Fruit fly (Drosophila melanogaster): ENCODE data around the gene CG10068.

The CG10068 gene

dm6 chr3R:7144245-7144904 lies 16.5 kb upstream of the CG10068 start, which contains the start of the genes CG14610 and CG2656 (continued):
- TF ChIP-seq Eip93F (GFP tag; optimal IDR thresholded peaks at IDR 0.05), result no peak
- TF ChIP-seq Hr4 (GFP tag; optimal IDR thresholded peaks at IDR 0.05), result peak; percentile 74
- TF ChIP-seq Blimp-1 (GFP tag; optimal IDR thresholded peaks at IDR 0.05), result no peak
- peak; percentile 43 for TF ChIP-seq CG11902 (GFP tag; optimal IDR thresholded peaks at IDR 0.05)
- peak; percentile 69 for TF ChIP-seq topi (GFP tag; optimal IDR thresholded peaks at IDR 0.05)
- no peak for TF ChIP-seq CG8119 (GFP tag; IDR thresholded peaks at IDR 0.05)
- TF ChIP-seq Sox102F (GFP tag; optimal IDR thresholded peaks at IDR 0.05), result no peak
- TF ChIP-seq esn (GFP tag; optimal IDR thresholded peaks at IDR 0.05), result peak; percentile 82
- TF ChIP-seq salr (GFP tag; optimal IDR thresholded peaks at IDR 0.05), result peak in 1 of 2 experiments; percentile 31
- peak; percentile 36 for TF ChIP-seq CG3032 (tag; optimal IDR thresholded peaks at IDR 0.05)
- no peak for TF ChIP-seq CG9139 (GFP tag; optimal IDR thresholded peaks at IDR 0.05)
- peak; percentile 75 for TF ChIP-seq CG10631 (GFP tag; optimal IDR thresholded peaks at IDR 0.05)
- no peak for TF ChIP-seq fd85E (GFP tag; optimal IDR thresholded peaks at IDR 0.05)
- no peak for TF ChIP-seq Smox (GFP tag; optimal IDR thresholded peaks at IDR 0.05)
- peak; percentile 56 for TF ChIP-seq CG6792 (GFP tag; optimal IDR thresholded peaks at IDR 0.05)
- no peak for TF ChIP-seq CG4318 (GFP tag; optimal IDR thresholded peaks at IDR 0.05)
- TF ChIP-seq Eip75B (GFP tag; optimal IDR thresholded peaks at IDR 0.05), result no peak
- no peak for TF ChIP-seq CG32006 (GFP tag; optimal IDR thresholded peaks at IDR 0.05)
- TF ChIP-seq Eip78C (GFP tag), result peak; percentile 76
- TF ChIP-seq Hr38 (GFP tag; optimal IDR thresholded peaks at IDR 0.05), result no peak
- TF ChIP-seq CG7368 (GFP tag; optimal IDR thresholded peaks at IDR 0.05), result peak; percentile 43
- no peak for TF ChIP-seq ss (GFP tag; optimal IDR thresholded peaks at IDR 0.05)
- no peak for TF ChIP-seq CG8319 (GFP tag; optimal IDR thresholded peaks at IDR 0.05)
- no peak for TF ChIP-seq CG1621 (tag; optimal IDR thresholded peaks at IDR 0.05)
- no peak for TF ChIP-seq svp (GFP tag)

- TF ChIP-seq CG8319 (GFP tag; optimal IDR thresholded peaks at IDR 0.05) (no peak), Lpt (GFP tag; optimal IDR thresholded peaks at IDR 0.05) (no peak), Hr4 (GFP tag; optimal IDR thresholded peaks at IDR 0.05) (no peak), svp (GFP tag) (peak; percentile 78)
Observed at dm6 chr3R:7142580-7142979, 14.8 kb upstream of the CG10068 start.

dm6 chr3R:7139188-7140038 lies 11.6 kb upstream of the CG10068 start:
- TF ChIP-seq CG3032 (tag; optimal IDR thresholded peaks at IDR 0.05), result no peak
- no peak for TF ChIP-seq esn (GFP tag; optimal IDR thresholded peaks at IDR 0.05)
- TF ChIP-seq ss (GFP tag; optimal IDR thresholded peaks at IDR 0.05), result no peak
- no peak for TF ChIP-seq dsx (GFP tag; optimal IDR thresholded peaks at IDR 0.05; ENCODE audit: poor library complexity, severe bottlenecking)
- TF ChIP-seq OdsH (GFP tag; optimal IDR thresholded peaks at IDR 0.05), result no peak
- no peak for TF ChIP-seq Hr39 (GFP tag; optimal IDR thresholded peaks at IDR 0.05)
- TF ChIP-seq pdm3 (GFP tag; optimal IDR thresholded peaks at IDR 0.05), result no peak
- no peak for TF ChIP-seq CG7368 (GFP tag; optimal IDR thresholded peaks at IDR 0.05)
- TF ChIP-seq spab (GFP tag; optimal IDR thresholded peaks at IDR 0.05), result no peak
- no peak for TF ChIP-seq Lpt (GFP tag; optimal IDR thresholded peaks at IDR 0.05)
- TF ChIP-seq CG11294 (GFP tag; IDR thresholded peaks at IDR 0.05), result no peak
- TF ChIP-seq Blimp-1 (GFP tag; optimal IDR thresholded peaks at IDR 0.05), result no peak
- TF ChIP-seq fd85E (GFP tag; optimal IDR thresholded peaks at IDR 0.05), result no peak
- no peak for TF ChIP-seq achi (GFP tag; optimal IDR thresholded peaks at IDR 0.05)
- no peak for TF ChIP-seq Hr38 (GFP tag; optimal IDR thresholded peaks at IDR 0.05)
- TF ChIP-seq Eip75B (GFP tag; optimal IDR thresholded peaks at IDR 0.05), result no peak

dm6 chr3R:7138058-7138457 lies 10.2 kb upstream of the CG10068 start:
- no peak for TF ChIP-seq CG3919 (GFP tag; optimal IDR thresholded peaks at IDR 0.05)
- TF ChIP-seq CG11902 (GFP tag; optimal IDR thresholded peaks at IDR 0.05), result no peak
- TF ChIP-seq Sox14 (GFP tag; optimal IDR thresholded peaks at IDR 0.05), result no peak
- no peak for TF ChIP-seq svp (GFP tag)
